Fruit fly (Drosophila melanogaster) whole organism, embryonic: Measurements from ENCODE around the gene CG5254.

Experiments used
- Abd-B ChIP-seq: fragments of 200-800 bp; sonication (Bioruptor generic); optimal IDR thresholded peaks from 2 replicates; lab custom pipeline; 2018; ENCODE audit warnings: missing biosample characterization, mild to moderate bottlenecking, missing genetic modification characterization, moderate library complexity
- Atf6 ChIP-seq: fragments of 200-800 bp; sonication (Bioruptor generic); IDR thresholded peaks from 2 replicates; pipeline ENCODE4 v1.3.6; 2022; ENCODE audit warnings: missing biosample characterization, missing genetic modification characterization
- BEAF-32 ChIP-seq: fragments of 200-800 bp; sonication (Bioruptor generic); optimal IDR thresholded peaks from 3 replicates; lab custom pipeline; 2017; ENCODE audit warnings: missing biosample characterization, missing genetic modification characterization, mild to moderate bottlenecking, moderate library complexity, missing genetic modification reagents
- CG10267 ChIP-seq: fragments of 200-800 bp; sonication (Bioruptor generic); optimal IDR thresholded peaks from 2 replicates; lab custom pipeline; 2018; ENCODE audit warnings: missing biosample characterization, mild to moderate bottlenecking, missing genetic modification characterization, moderate library complexity
- CG11085 ChIP-seq: fragments of 200-800 bp; sonication (Bioruptor generic); IDR thresholded peaks from 2 replicates; pipeline ENCODE4 v1.3.6; 2022; ENCODE audit warnings: missing biosample characterization, missing genetic modification characterization
- CG11560 ChIP-seq: fragments of 200-800 bp; sonication (Bioruptor generic); IDR thresholded peaks from 3 replicates; pipeline ENCODE4 v1.3.6; 2022; ENCODE audit warnings: missing biosample characterization, missing genetic modification characterization
- CG12744 ChIP-seq: fragments of 200-800 bp; sonication (Bioruptor generic); optimal IDR thresholded peaks from 2 replicates; lab custom pipeline; 2016; ENCODE audit warnings: missing biosample characterization, missing genetic modification characterization
- CG12942 ChIP-seq: fragments of 200-800 bp; sonication (Bioruptor generic); optimal IDR thresholded peaks from 3 replicates; lab custom pipeline; 2016; ENCODE audit warnings: missing biosample characterization, missing genetic modification characterization
- CG13775 ChIP-seq: fragments of 200-800 bp; sonication (Bioruptor generic); optimal IDR thresholded peaks from 3 replicates; lab custom pipeline; 2017; ENCODE audit warnings: missing biosample characterization, mild to moderate bottlenecking, missing genetic modification characterization
- CG1603 ChIP-seq: fragments of 200-800 bp; sonication (Bioruptor generic); optimal IDR thresholded peaks from 2 replicates; lab custom pipeline; 2019; ENCODE audit warnings: missing biosample characterization, mild to moderate bottlenecking, missing genetic modification characterization, moderate library complexity
- CG16813 ChIP-seq: fragments of 200-800 bp; sonication (Bioruptor generic); IDR thresholded peaks from 3 replicates; pipeline ENCODE4 v1.3.6; 2022; ENCODE audit warnings: missing biosample characterization, missing genetic modification characterization; ENCODE audit not compliant: partially characterized antibody
- CG17359 ChIP-seq: fragments of 200-800 bp; sonication (Bioruptor generic); optimal IDR thresholded peaks from 3 replicates; lab custom pipeline; 2018; ENCODE audit warnings: missing biosample characterization, mild to moderate bottlenecking, missing genetic modification characterization, moderate library complexity
- CG17568 ChIP-seq: fragments of 200-800 bp; sonication (Bioruptor generic); optimal IDR thresholded peaks from 2 replicates; lab custom pipeline; 2018; ENCODE audit warnings: missing biosample characterization, mild to moderate bottlenecking, missing genetic modification characterization, moderate library complexity
- CG18262 ChIP-seq: fragments of 200-800 bp; optimal IDR thresholded peaks from 3 replicates; lab custom pipeline; 2019; ENCODE audit warnings: missing biosample characterization, mild to moderate bottlenecking, missing genetic modification characterization, moderate library complexity
- CG30403 ChIP-seq: fragments of 200-800 bp; sonication (Bioruptor generic); optimal IDR thresholded peaks from 3 replicates; lab custom pipeline; 2016; ENCODE audit warnings: missing biosample characterization, missing genetic modification characterization
- CG32772 ChIP-seq: fragments of 200-800 bp; sonication (Bioruptor generic); IDR thresholded peaks from 2 replicates; pipeline ENCODE4 v1.3.6; 2022; ENCODE audit warnings: missing biosample characterization, missing genetic modification characterization
- CG3838 ChIP-seq: fragments of 200-800 bp; sonication (Bioruptor generic); optimal IDR thresholded peaks from 3 replicates; lab custom pipeline; 2016; ENCODE audit warnings: missing biosample characterization, missing genetic modification characterization
- CG4424 ChIP-seq: fragments of 200-800 bp; sonication (Bioruptor generic); optimal IDR thresholded peaks from 3 replicates; lab custom pipeline; 2016; ENCODE audit warnings: missing biosample characterization, missing genetic modification characterization
- CG4707 ChIP-seq: fragments of 200-800 bp; sonication (Bioruptor generic); optimal IDR thresholded peaks from 2 replicates; lab custom pipeline; 2018; ENCODE audit warnings: missing biosample characterization, mild to moderate bottlenecking, missing genetic modification characterization, moderate library complexity
- CG5245 ChIP-seq: fragments of 200-800 bp; sonication (Bioruptor generic); optimal IDR thresholded peaks from 3 replicates; lab custom pipeline; 2016; ENCODE audit warnings: missing biosample characterization, missing genetic modification characterization
- CG6654 ChIP-seq: fragments of 200-800 bp; sonication (Bioruptor generic); optimal IDR thresholded peaks from 2 replicates; lab custom pipeline; 2017; ENCODE audit warnings: missing biosample characterization, mild to moderate bottlenecking, missing genetic modification characterization
- CG7786 ChIP-seq: fragments of 200-800 bp; sonication (Bioruptor generic); optimal IDR thresholded peaks from 2 replicates; lab custom pipeline; 2016; ENCODE audit warnings: missing biosample characterization, missing genetic modification characterization
- CG8388 ChIP-seq: fragments of 200-800 bp; sonication (Bioruptor generic); optimal IDR thresholded peaks from 2 replicates; lab custom pipeline; 2019; ENCODE audit warnings: missing biosample characterization, mild to moderate bottlenecking, missing genetic modification characterization, moderate library complexity
- CG8478 ChIP-seq: fragments of >200 bp; optimal IDR thresholded peaks from 2 replicates; lab custom pipeline; 2018
- CG8765 ChIP-seq: fragments of 200-800 bp; sonication (Bioruptor generic); IDR thresholded peaks from 2 replicates; pipeline ENCODE4 v1.3.6; 2022; ENCODE audit warnings: missing biosample characterization, missing genetic modification characterization
- Deaf1 ChIP-seq: fragments of 200-800 bp; optimal IDR thresholded peaks from 3 replicates; lab custom pipeline; 2019; ENCODE audit warnings: missing biosample characterization, mild to moderate bottlenecking, missing genetic modification characterization, moderate library complexity
- Dip2 ChIP-seq: fragments of 200-800 bp; sonication (Bioruptor generic); IDR thresholded peaks from 2 replicates; pipeline ENCODE4 v1.3.6; 2022; ENCODE audit warnings: missing biosample characterization, missing genetic modification characterization
- Fer3 ChIP-seq: fragments of 200-800 bp; sonication (Bioruptor generic); optimal IDR thresholded peaks from 2 replicates; lab custom pipeline; 2018; ENCODE audit warnings: missing biosample characterization, mild to moderate bottlenecking, missing genetic modification characterization, moderate library complexity
- MBD-R2 ChIP-seq: fragments of 200-800 bp; sonication (Bioruptor generic); IDR thresholded peaks from 2 replicates; pipeline ENCODE4 v1.3.6; 2022; ENCODE audit warnings: missing biosample characterization, missing genetic modification characterization
- Mes4 ChIP-seq: fragments of 200-800 bp; sonication (Bioruptor generic); optimal IDR thresholded peaks from 2 replicates; lab custom pipeline; 2016; ENCODE audit warnings: missing biosample characterization, missing genetic modification characterization
- NK7.1 ChIP-seq: fragments of 200-800 bp; sonication (Bioruptor generic); optimal IDR thresholded peaks from 3 replicates; lab custom pipeline; 2016; ENCODE audit warnings: missing biosample characterization, missing genetic modification characterization
- Nf-YA ChIP-seq: fragments of 200-800 bp; sonication (Bioruptor generic); IDR thresholded peaks from 2 replicates; pipeline ENCODE4 v1.3.6; 2022; ENCODE audit warnings: missing biosample characterization, missing genetic modification characterization
- Opbp ChIP-seq: fragments of 200-800 bp; sonication (Bioruptor generic); IDR thresholded peaks from 3 replicates; pipeline ENCODE4 v1.3.6; 2022; ENCODE audit warnings: missing biosample characterization, missing genetic modification characterization; ENCODE audit not compliant: partially characterized antibody
- PHDP ChIP-seq: fragments of 200-800 bp; sonication (Bioruptor generic); optimal IDR thresholded peaks from 3 replicates; lab custom pipeline; 2018; ENCODE audit warnings: missing biosample characterization, mild to moderate bottlenecking, missing genetic modification characterization, moderate library complexity
- Rfx ChIP-seq: fragments of 200-800 bp; sonication (Bioruptor generic); IDR thresholded peaks from 2 replicates; pipeline ENCODE4 v1.3.6; 2022; ENCODE audit warnings: missing biosample characterization, missing genetic modification characterization
- Sin3A ChIP-seq: fragments of >200 bp; optimal IDR thresholded peaks from 2 replicates; lab custom pipeline; 2018
- Sox100B ChIP-seq: fragments of 200-800 bp; sonication (Bioruptor generic); optimal IDR thresholded peaks from 3 replicates; lab custom pipeline; 2018; ENCODE audit warnings: missing biosample characterization, mild to moderate bottlenecking, missing genetic modification characterization
- ab ChIP-seq: fragments of 200-800 bp; sonication (Bioruptor generic); optimal IDR thresholded peaks from 2 replicates; lab custom pipeline; 2016; ENCODE audit warnings: missing biosample characterization, missing genetic modification characterization
- bcd ChIP-seq: fragments of 200-800 bp; sonication (Bioruptor generic); optimal IDR thresholded peaks from 2 replicates; lab custom pipeline; 2017; ENCODE audit warnings: missing biosample characterization, mild to moderate bottlenecking, missing genetic modification characterization
- dimm ChIP-seq: fragments of 200-800 bp; sonication (Bioruptor generic); IDR thresholded peaks from 2 replicates; pipeline ENCODE4 v1.3.6; 2022; ENCODE audit warnings: missing biosample characterization, missing genetic modification characterization
- ftz-f1 ChIP-seq: fragments of 200-800 bp; sonication (Bioruptor generic); optimal IDR thresholded peaks from 2 replicates; lab custom pipeline; 2016; ENCODE audit warnings: missing biosample characterization, missing genetic modification characterization
- hkb ChIP-seq, 2 experiments: fragments of 200-800 bp in 1 of 2; fragments of >200 bp in 1 of 2; sonication (Bioruptor generic) in 1 of 2; IDR thresholded peaks in 1 of 2; optimal IDR thresholded peaks in 1 of 2; 2 replicates each; pipeline versions ENCODE4 v1.3.6 to Lab custom; 2017 to 2022; ENCODE audit warnings: missing biosample characterization in 1 of 2, missing genetic modification characterization in 1 of 2
- insv ChIP-seq, 2 experiments: fragments of 200-800 bp; sonication (Bioruptor generic); optimal IDR thresholded peaks; 3 replicates each; lab custom pipeline; 2016 to 2018; ENCODE audit warnings: missing biosample characterization in 2 of 2, missing genetic modification characterization in 2 of 2
- lilli ChIP-seq: fragments of 200-800 bp; sonication (Bioruptor generic); optimal IDR thresholded peaks from 3 replicates; lab custom pipeline; 2016; ENCODE audit warnings: missing biosample characterization, missing genetic modification characterization
- luna ChIP-seq: fragments of 200-800 bp; sonication (Bioruptor generic); optimal IDR thresholded peaks from 2 replicates; lab custom pipeline; 2016; ENCODE audit warnings: missing biosample characterization, missing genetic modification characterization
- pb ChIP-seq: fragments of 200-800 bp; sonication (Bioruptor generic); optimal IDR thresholded peaks from 3 replicates; lab custom pipeline; 2016; ENCODE audit warnings: missing biosample characterization, missing genetic modification characterization
- pfk ChIP-seq: fragments of 200-800 bp; sonication (Bioruptor generic); optimal IDR thresholded peaks from 2 replicates; lab custom pipeline; 2018; ENCODE audit warnings: missing biosample characterization, mild to moderate bottlenecking, missing genetic modification characterization, moderate library complexity
- sens ChIP-seq: fragments of 200-800 bp; sonication (Bioruptor generic); peaks from one replicate; lab custom pipeline; 2016; ENCODE audit warnings: missing biosample characterization, missing genetic modification characterization
- slp2 ChIP-seq: fragments of 200-800 bp; sonication (Bioruptor generic); optimal IDR thresholded peaks from 2 replicates; lab custom pipeline; 2016; ENCODE audit warnings: missing biosample characterization, missing genetic modification characterization
- sob ChIP-seq: fragments of 200-800 bp; sonication (Bioruptor generic); IDR thresholded peaks from 2 replicates; pipeline ENCODE4 v1.3.6; 2022; ENCODE audit warnings: missing biosample characterization, missing genetic modification characterization
- tna ChIP-seq: fragments of 200-800 bp; sonication (Bioruptor generic); IDR thresholded peaks from 2 replicates; pipeline ENCODE4 v1.3.6; 2022; ENCODE audit warnings: missing biosample characterization, missing genetic modification characterization; ENCODE audit not compliant: partially characterized antibody
- tx ChIP-seq: fragments of 200-800 bp; sonication (Bioruptor generic); optimal IDR thresholded peaks from 2 replicates; lab custom pipeline; 2016; ENCODE audit warnings: missing biosample characterization, missing genetic modification characterization
- zfh2 ChIP-seq: fragments of 200-800 bp; sonication (Bioruptor generic); optimal IDR thresholded peaks from 2 replicates; lab custom pipeline; 2016; ENCODE audit warnings: missing biosample characterization, missing genetic modification characterization

The CG5254 gene

dm6 chrX:805907-806306 lies 55.8 kb downstream of the CG5254 start, which contains the start of gene Sec22 (continued):
- TF ChIP-seq CG3838 (GFP tag; lab: Kevin White, UChicago), result no peak
- TF ChIP-seq CG6654 (GFP tag; lab: Kevin White, UChicago), result no peak
- TF ChIP-seq MBD-R2 (GFP tag; lab: Robert Waterston, UW), result peak; percentile 77
- TF ChIP-seq tna (GFP tag; lab: Robert Waterston, UW), result no peak
- peak; percentile 36 for TF ChIP-seq Sin3A (lab: Kevin White, UChicago)
- TF ChIP-seq dimm (GFP tag; lab: Robert Waterston, UW), result no peak
- TF ChIP-seq ftz-f1 (GFP tag; lab: Kevin White, UChicago), result no peak
- no peak for TF ChIP-seq sens (GFP tag; lab: Kevin White, UChicago)
- TF ChIP-seq Mes4 (GFP tag; lab: Kevin White, UChicago), result no peak
- no peak for TF ChIP-seq tx
- TF ChIP-seq zfh2 (GFP tag; lab: Kevin White, UChicago), result no peak
- TF ChIP-seq CG4707 (GFP tag; lab: Kevin White, UChicago), result no peak
- TF ChIP-seq BEAF-32 (GFP tag; lab: Kevin White, UChicago), result peak; percentile 31
- TF ChIP-seq CG8478 (lab: Kevin White, UChicago), result no peak
- TF ChIP-seq Fer3 (tag; lab: Kevin White, UChicago), result no peak
- TF ChIP-seq Atf6, result no peak
- no peak for TF ChIP-seq lilli (GFP tag; lab: Kevin White, UChicago)
- TF ChIP-seq Rfx (GFP tag; lab: Robert Waterston, UW), result 0 out of 2 replicates have a peak, but pooled peaks have one; percentile 8
- TF ChIP-seq CG17359 (tag; lab: Kevin White, UChicago), result no peak
- TF ChIP-seq pb (GFP tag; lab: Kevin White, UChicago), result no peak
- no peak for TF ChIP-seq CG18262 (tag; lab: Kevin White, UChicago)
- no peak for TF ChIP-seq CG12744 (GFP tag; lab: Kevin White, UChicago)
- peak; percentile 54 for TF ChIP-seq CG1603 (tag; lab: Kevin White, UChicago)
- TF ChIP-seq CG13775 (GFP tag; lab: Kevin White, UChicago), result no peak
- no peak for TF ChIP-seq Sox100B (GFP tag; lab: Kevin White, UChicago)
- TF ChIP-seq bcd (GFP tag; lab: Kevin White, UChicago), result no peak
- TF ChIP-seq CG5245, result no peak
- no peak for TF ChIP-seq luna (GFP tag; lab: Kevin White, UChicago)
- TF ChIP-seq PHDP (tag; lab: Kevin White, UChicago), result no peak
- TF ChIP-seq Deaf1 (tag; lab: Kevin White, UChicago), result peak; percentile 1
- TF ChIP-seq Abd-B (GFP tag; lab: Kevin White, UChicago), result no peak
- no peak for TF ChIP-seq Dip2 (GFP tag; lab: Robert Waterston, UW)
- no peak for TF ChIP-seq insv (GFP tag; optimal IDR thresholded peaks at IDR 0.05; lab: Kevin White, UChicago)
- TF ChIP-seq CG32772 (GFP tag; lab: Robert Waterston, UW), result no peak
- no peak for TF ChIP-seq CG4424
- 0 out of 3 replicates have a peak, but pooled peaks have one; percentile 24 for TF ChIP-seq Opbp (GFP tag; lab: Robert Waterston, UW)
- TF ChIP-seq CG17568 (GFP tag; lab: Kevin White, UChicago), result no peak
- TF ChIP-seq pfk (GFP tag; lab: Kevin White, UChicago), result peak; percentile 60
- TF ChIP-seq hkb (optimal IDR thresholded peaks at IDR 0.05; lab: Kevin White, UChicago), result no peak
- no peak for TF ChIP-seq hkb (GFP tag; IDR thresholded peaks at IDR 0.05; lab: Robert Waterston, UW)
- no peak for TF ChIP-seq CG8765
- no peak for TF ChIP-seq CG12942
- TF ChIP-seq CG30403 (GFP tag; lab: Kevin White, UChicago), result no peak
- TF ChIP-seq CG16813 (GFP tag; lab: Robert Waterston, UW), result no peak
- TF ChIP-seq CG8388 (GFP tag; lab: Kevin White, UChicago), result no peak
- no peak for TF ChIP-seq Nf-YA (GFP tag; lab: Robert Waterston, UW)
- no peak for TF ChIP-seq CG7786 (GFP tag; lab: Kevin White, UChicago)
- TF ChIP-seq CG10267 (tag; lab: Kevin White, UChicago), result peak; percentile 27
- TF ChIP-seq CG11560 (tag; lab: Robert Waterston, UW), result no peak
- no peak for TF ChIP-seq CG11085
- TF ChIP-seq sob (GFP tag; lab: Robert Waterston, UW), result no peak
- TF ChIP-seq NK7.1, result no peak
- TF ChIP-seq ab, result no peak
- TF ChIP-seq slp2 (GFP tag; lab: Kevin White, UChicago), result no peak
